Worm (Caenorhabditis elegans): ENCODE results near the gene C07B5.4.
A peak's percentile ranks its signal among the peaks of the same experiment; 100 is the strongest.

- TF ChIP-seq lsy-2 (tag; optimal IDR thresholded peaks at IDR 0.05) = peak in 1 of 2 experiments; percentile 55
- TF ChIP-seq dve-1 (tag; optimal IDR thresholded peaks at IDR 0.05; ENCODE audit: insufficient read depth) = peak; percentile 76
- TF ChIP-seq skn-1 (tag; optimal IDR thresholded peaks at IDR 0.05) = no peak
These were observed 23.6 kb downstream of the C07B5.4 start for ce11 chrX:9553095-9553494.

Measured in whole organism, L4 larva.